Fruit fly (Drosophila melanogaster) whole organism, embryonic: ENCODE measurements around the gene Bdp1.
A peak's percentile ranks its signal among the peaks of the same experiment; 100 is the strongest.

ENCODE experiments used
- Ada2b ChIP-seq: fragments of 200-800 bp; sonication (Bioruptor generic); IDR thresholded peaks from 2 replicates; pipeline ENCODE4 v1.3.6; 2022; ENCODE audit warnings: missing biosample characterization, missing genetic modification characterization
- CG11247 ChIP-seq: fragments of 200-800 bp; sonication (Bioruptor generic); IDR thresholded peaks from 2 replicates; pipeline ENCODE4 v1.3.6; 2022; ENCODE audit warnings: missing biosample characterization, missing genetic modification characterization
- CG11723 ChIP-seq: fragments of 200-800 bp; sonication (Bioruptor generic); optimal IDR thresholded peaks from 2 replicates; lab custom pipeline; 2017; ENCODE audit warnings: missing biosample characterization, mild to moderate bottlenecking, missing genetic modification characterization
- CG12236 ChIP-seq: fragments of 200-800 bp; sonication (Bioruptor generic); optimal IDR thresholded peaks from 2 replicates; lab custom pipeline; 2016; ENCODE audit warnings: missing biosample characterization, missing genetic modification characterization
- CG1233 ChIP-seq: fragments of 200-800 bp; sonication (Bioruptor generic); optimal IDR thresholded peaks from 4 replicates; lab custom pipeline; 2018; ENCODE audit warnings: missing biosample characterization, mild to moderate bottlenecking, missing genetic modification characterization
- CG12769 ChIP-seq: fragments of 200-800 bp; sonication (Bioruptor generic); optimal IDR thresholded peaks from 2 replicates; lab custom pipeline; 2019; ENCODE audit warnings: missing biosample characterization, mild to moderate bottlenecking, missing genetic modification characterization, moderate library complexity
- CG13123 ChIP-seq: fragments of 200-800 bp; sonication (Bioruptor generic); optimal IDR thresholded peaks from 2 replicates; lab custom pipeline; 2016; ENCODE audit warnings: missing biosample characterization, missing genetic modification characterization
- CG13624 ChIP-seq: fragments of 200-800 bp; sonication (Bioruptor generic); optimal IDR thresholded peaks from 2 replicates; lab custom pipeline; 2016; ENCODE audit warnings: missing biosample characterization, missing genetic modification characterization
- CG15011 ChIP-seq: fragments of 200-800 bp; sonication (Bioruptor generic); optimal IDR thresholded peaks from 3 replicates; lab custom pipeline; 2018; ENCODE audit warnings: missing biosample characterization, mild to moderate bottlenecking, missing genetic modification characterization
- CG15073 ChIP-seq: fragments of 200-800 bp; sonication (Bioruptor generic); optimal IDR thresholded peaks from 2 replicates; lab custom pipeline; 2016; ENCODE audit warnings: missing biosample characterization, missing genetic modification characterization
- CG15514 ChIP-seq: fragments of 200-800 bp; sonication (Bioruptor generic); optimal IDR thresholded peaks from 3 replicates; lab custom pipeline; 2017; ENCODE audit warnings: missing biosample characterization, missing genetic modification characterization, mild to moderate bottlenecking, moderate library complexity, missing genetic modification reagents
- CG1647 ChIP-seq: fragments of 200-800 bp; sonication (Bioruptor generic); optimal IDR thresholded peaks from 3 replicates; lab custom pipeline; 2016; ENCODE audit warnings: missing biosample characterization, missing genetic modification characterization
- CG17912 ChIP-seq: fragments of 200-800 bp; sonication (Bioruptor generic); optimal IDR thresholded peaks from 2 replicates; lab custom pipeline; 2018; ENCODE audit warnings: missing biosample characterization, mild to moderate bottlenecking, missing genetic modification characterization
- CG2116 ChIP-seq: fragments of 200-800 bp; sonication (Bioruptor generic); optimal IDR thresholded peaks from 3 replicates; lab custom pipeline; 2018; ENCODE audit warnings: missing biosample characterization, mild to moderate bottlenecking, missing genetic modification characterization
- CG5953 ChIP-seq: fragments of 200-800 bp; sonication (Bioruptor generic); IDR thresholded peaks from 2 replicates; pipeline ENCODE4 v1.3.6; 2022; ENCODE audit warnings: missing biosample characterization, missing genetic modification characterization
- CG6175 ChIP-seq: fragments of 200-800 bp; sonication (Bioruptor generic); IDR thresholded peaks from 3 replicates; pipeline ENCODE4 v1.3.6; 2022; ENCODE audit warnings: missing biosample characterization, missing genetic modification characterization
- CG7372 ChIP-seq: fragments of 200-800 bp; sonication (Bioruptor generic); IDR thresholded peaks from 2 replicates; pipeline ENCODE4 v1.3.6; 2022; ENCODE audit warnings: missing biosample characterization, missing genetic modification characterization
- CG9876 ChIP-seq: fragments of 200-800 bp; sonication (Bioruptor generic); optimal IDR thresholded peaks from 2 replicates; lab custom pipeline; 2016; ENCODE audit warnings: missing biosample characterization, missing genetic modification characterization
- GATAe ChIP-seq: fragments of 200-800 bp; sonication (Bioruptor generic); conservative IDR thresholded peaks from 2 replicates; pipeline ENCODE4 v1.3.6; 2022; ENCODE audit warnings: missing biosample characterization, missing genetic modification characterization
- HLH54F ChIP-seq: fragments of 200-800 bp; sonication (Bioruptor generic); optimal IDR thresholded peaks from 3 replicates; lab custom pipeline; 2016; ENCODE audit warnings: missing biosample characterization, missing genetic modification characterization
- HmgZ ChIP-seq: fragments of 200-800 bp; sonication (Bioruptor generic); optimal IDR thresholded peaks from 2 replicates; lab custom pipeline; 2018; ENCODE audit warnings: missing biosample characterization, mild to moderate bottlenecking, missing genetic modification characterization
- Lim3 ChIP-seq: fragments of 200-800 bp; sonication (Bioruptor generic); IDR thresholded peaks from 2 replicates; pipeline ENCODE4 v1.3.6; 2022; ENCODE audit warnings: missing biosample characterization, missing genetic modification characterization
- NC2α ChIP-seq: fragments of 200-800 bp; sonication (Bioruptor generic); optimal IDR thresholded peaks from 2 replicates; lab custom pipeline; 2016; ENCODE audit warnings: missing biosample characterization, missing genetic modification characterization
- PHDP ChIP-seq: fragments of 200-800 bp; sonication (Bioruptor generic); optimal IDR thresholded peaks from 3 replicates; lab custom pipeline; 2018; ENCODE audit warnings: missing biosample characterization, mild to moderate bottlenecking, missing genetic modification characterization, moderate library complexity
- Ptx1 ChIP-seq: fragments of 200-800 bp; sonication (Bioruptor generic); IDR thresholded peaks from 2 replicates; pipeline ENCODE4 v1.3.6; 2022; ENCODE audit warnings: missing biosample characterization, missing genetic modification characterization
- Scr ChIP-seq: fragments of 200-800 bp; sonication (Bioruptor generic); IDR thresholded peaks from 2 replicates; pipeline ENCODE4 v1.3.6; 2022; ENCODE audit warnings: missing biosample characterization, missing genetic modification characterization; ENCODE audit not compliant: partially characterized antibody
- Ssrp ChIP-seq: fragments of 200-800 bp; sonication (Bioruptor generic); optimal IDR thresholded peaks from 2 replicates; lab custom pipeline; 2018; ENCODE audit warnings: missing biosample characterization, mild to moderate bottlenecking, missing genetic modification characterization, moderate library complexity
- Taf1 ChIP-seq: fragments of 200-800 bp; sonication (Bioruptor generic); IDR thresholded peaks from 2 replicates; pipeline ENCODE4 v1.3.6; 2022; ENCODE audit warnings: missing biosample characterization, missing genetic modification characterization
- ase ChIP-seq: fragments of 200-800 bp; sonication (Bioruptor generic); IDR thresholded peaks from 3 replicates; pipeline ENCODE4 v1.3.6; 2022; ENCODE audit warnings: missing biosample characterization, missing genetic modification characterization
- cwo ChIP-seq: fragments of 200-800 bp; sonication (Bioruptor generic); optimal IDR thresholded peaks from 3 replicates; lab custom pipeline; 2017; ENCODE audit warnings: missing biosample characterization, missing genetic modification characterization, mild to moderate bottlenecking, moderate library complexity, missing genetic modification reagents
- da ChIP-seq: fragments of 200-800 bp; sonication (Bioruptor generic); optimal IDR thresholded peaks from 2 replicates; lab custom pipeline; 2016; ENCODE audit warnings: missing biosample characterization, missing genetic modification characterization
- dimm ChIP-seq: fragments of 200-800 bp; sonication (Bioruptor generic); IDR thresholded peaks from 2 replicates; pipeline ENCODE4 v1.3.6; 2022; ENCODE audit warnings: missing biosample characterization, missing genetic modification characterization
- dysf ChIP-seq: fragments of 200-800 bp; sonication (Bioruptor generic); IDR thresholded peaks from 3 replicates; pipeline ENCODE4 v1.3.6; 2022; ENCODE audit warnings: missing biosample characterization, missing genetic modification characterization
- hbn ChIP-seq: fragments of 200-800 bp; sonication (Bioruptor generic); IDR thresholded peaks from 2 replicates; pipeline ENCODE4 v1.3.6; 2022; ENCODE audit warnings: missing biosample characterization, missing genetic modification characterization; ENCODE audit not compliant: partially characterized antibody
- jumu ChIP-seq: fragments of 200-800 bp; sonication (Bioruptor generic); optimal IDR thresholded peaks from 3 replicates; lab custom pipeline; 2016; ENCODE audit warnings: missing biosample characterization, missing genetic modification characterization
- luna ChIP-seq: fragments of 200-800 bp; sonication (Bioruptor generic); optimal IDR thresholded peaks from 2 replicates; lab custom pipeline; 2016; ENCODE audit warnings: missing biosample characterization, missing genetic modification characterization
- maf-S ChIP-seq: fragments of 200-800 bp; sonication (Bioruptor generic); optimal IDR thresholded peaks from 2 replicates; lab custom pipeline; 2016; ENCODE audit warnings: missing biosample characterization, missing genetic modification characterization
- nom ChIP-seq: fragments of 200-800 bp; sonication (Bioruptor generic); optimal IDR thresholded peaks from 2 replicates; lab custom pipeline; 2017; ENCODE audit warnings: missing biosample characterization, missing genetic modification characterization, mild to moderate bottlenecking, moderate library complexity, missing genetic modification reagents
- p53 ChIP-seq: fragments of 200-800 bp; sonication (Bioruptor generic); optimal IDR thresholded peaks from 2 replicates; lab custom pipeline; 2016; ENCODE audit warnings: missing biosample characterization, missing genetic modification characterization
- pfk ChIP-seq: fragments of 200-800 bp; sonication (Bioruptor generic); optimal IDR thresholded peaks from 2 replicates; lab custom pipeline; 2018; ENCODE audit warnings: missing biosample characterization, mild to moderate bottlenecking, missing genetic modification characterization, moderate library complexity
- pros ChIP-seq: fragments of 200-800 bp; sonication (Bioruptor generic); optimal IDR thresholded peaks from 3 replicates; lab custom pipeline; 2019; ENCODE audit warnings: missing biosample characterization, mild to moderate bottlenecking, missing genetic modification characterization, moderate library complexity
- scrt ChIP-seq: fragments of 200-800 bp; sonication (Bioruptor generic); optimal IDR thresholded peaks from 2 replicates; lab custom pipeline; 2018; ENCODE audit warnings: missing biosample characterization, mild to moderate bottlenecking, missing genetic modification characterization, moderate library complexity
- sd ChIP-seq: fragments of 200-800 bp; sonication (Bioruptor generic); optimal IDR thresholded peaks from 3 replicates; lab custom pipeline; 2018; ENCODE audit warnings: missing biosample characterization, mild to moderate bottlenecking, missing genetic modification characterization, moderate library complexity
- sens-2 ChIP-seq: fragments of 200-800 bp; sonication (Bioruptor generic); IDR thresholded peaks from 2 replicates; pipeline ENCODE4 v1.3.6; 2022; ENCODE audit warnings: missing biosample characterization, missing genetic modification characterization
- shn ChIP-seq: fragments of 200-800 bp; sonication (Bioruptor generic); optimal IDR thresholded peaks from 3 replicates; lab custom pipeline; 2016; ENCODE audit warnings: missing biosample characterization, missing genetic modification characterization
- so ChIP-seq: fragments of 200-800 bp; sonication (Bioruptor generic); IDR thresholded peaks from 3 replicates; pipeline ENCODE4 v1.3.6; 2022; ENCODE audit warnings: missing biosample characterization, missing genetic modification characterization
- tup ChIP-seq: fragments of 200-800 bp; sonication (Bioruptor generic); optimal IDR thresholded peaks from 2 replicates; lab custom pipeline; 2016; ENCODE audit warnings: missing biosample characterization, mild to moderate bottlenecking, missing genetic modification characterization, moderate library complexity
- yki ChIP-seq: fragments of >200 bp; optimal IDR thresholded peaks from 3 replicates; lab custom pipeline; 2018
- zf30C ChIP-seq: fragments of 200-800 bp; sonication (Bioruptor generic); optimal IDR thresholded peaks from 3 replicates; lab custom pipeline; 2018; ENCODE audit warnings: missing biosample characterization, mild to moderate bottlenecking, missing genetic modification characterization

Bdp1 gene

dm6 chr2L:13414525-13415481 lies 41.1 kb upstream of the Bdp1 start, which contains the start of the genes CG16956, CG42784 and CG43850 (continued):
- no peak for TF ChIP-seq CG13123
- TF ChIP-seq CG7372 (GFP tag; lab: Robert Waterston, UW): no peak
- TF ChIP-seq CG12236 (GFP tag; lab: Kevin White, UChicago): no peak
- no peak for TF ChIP-seq pros
- no peak for TF ChIP-seq jumu (GFP tag; lab: Kevin White, UChicago)
- no peak for TF ChIP-seq CG6175
- no peak for TF ChIP-seq tup
- TF ChIP-seq Scr (GFP tag; lab: Robert Waterston, UW): no peak
- no peak for TF ChIP-seq Lim3 (GFP tag; lab: Robert Waterston, UW)
- TF ChIP-seq CG11247 (GFP tag; lab: Robert Waterston, UW): no peak; the same call in 1 of the 2 replicates
- no peak for TF ChIP-seq GATAe (GFP tag; lab: Robert Waterston, UW)
- TF ChIP-seq HmgZ: peak; percentile 2
- peak; percentile 40 for TF ChIP-seq CG2116 (GFP tag; lab: Kevin White, UChicago)
- TF ChIP-seq CG13624: peak; percentile 50
- TF ChIP-seq CG15514 (GFP tag; lab: Kevin White, UChicago): peak; percentile 87
- peak; percentile 69 for TF ChIP-seq CG1233
- TF ChIP-seq pfk (GFP tag; lab: Kevin White, UChicago): peak; percentile 58
- 0 out of 3 replicates have a peak, but pooled peaks have one; percentile 60 for TF ChIP-seq so (GFP tag; lab: Robert Waterston, UW)
- TF ChIP-seq yki (lab: Kevin White, UChicago): no peak
- TF ChIP-seq Ada2b (GFP tag; lab: Robert Waterston, UW): no peak
- TF ChIP-seq Ptx1 (GFP tag; lab: Robert Waterston, UW): no peak
- no peak for TF ChIP-seq Taf1
- TF ChIP-seq PHDP (tag; lab: Kevin White, UChicago): peak; percentile 66
- TF ChIP-seq CG1647: no peak
- TF ChIP-seq ase (GFP tag; lab: Robert Waterston, UW): 0 out of 3 replicates have a peak, but pooled peaks have one; percentile 7
- peak; percentile 78 for TF ChIP-seq scrt (GFP tag; lab: Kevin White, UChicago)
- TF ChIP-seq da (GFP tag; lab: Kevin White, UChicago): no peak
- no peak for TF ChIP-seq HLH54F (GFP tag; lab: Kevin White, UChicago)
- peak; percentile 71 for TF ChIP-seq CG17912
- TF ChIP-seq sd (tag; lab: Kevin White, UChicago): no peak
- TF ChIP-seq CG11723: peak; percentile 42
- peak; percentile 56 for TF ChIP-seq cwo (GFP tag; lab: Kevin White, UChicago)
- TF ChIP-seq maf-S: no peak
- no peak for TF ChIP-seq luna (GFP tag; lab: Kevin White, UChicago)
- TF ChIP-seq nom: no peak
- no peak for TF ChIP-seq CG5953 (GFP tag; lab: Robert Waterston, UW)
- TF ChIP-seq CG15011 (GFP tag; lab: Kevin White, UChicago): peak; percentile 68
- no peak for TF ChIP-seq CG12769
- TF ChIP-seq dimm: no peak
- TF ChIP-seq CG9876 (GFP tag; lab: Kevin White, UChicago): no peak
- no peak for TF ChIP-seq NC2α (GFP tag; lab: Kevin White, UChicago)
- no peak for TF ChIP-seq hbn (GFP tag; lab: Robert Waterston, UW)
- peak; percentile 20; the same call in 1 of the 2 replicates for TF ChIP-seq sens-2 (GFP tag; lab: Robert Waterston, UW)
- TF ChIP-seq p53 (GFP tag; lab: Kevin White, UChicago): no peak
- no peak for TF ChIP-seq zf30C
- TF ChIP-seq shn (GFP tag; lab: Kevin White, UChicago): no peak
- no peak for TF ChIP-seq Ssrp (tag; lab: Kevin White, UChicago)
- peak; percentile 37; the same call in 2 of the 3 replicates for TF ChIP-seq dysf (GFP tag; lab: Robert Waterston, UW)
- no peak for TF ChIP-seq CG15073 (GFP tag; lab: Kevin White, UChicago)
